Worm (Caenorhabditis elegans): ENCODE measurements around the gene W10G11.19.

DNA sequence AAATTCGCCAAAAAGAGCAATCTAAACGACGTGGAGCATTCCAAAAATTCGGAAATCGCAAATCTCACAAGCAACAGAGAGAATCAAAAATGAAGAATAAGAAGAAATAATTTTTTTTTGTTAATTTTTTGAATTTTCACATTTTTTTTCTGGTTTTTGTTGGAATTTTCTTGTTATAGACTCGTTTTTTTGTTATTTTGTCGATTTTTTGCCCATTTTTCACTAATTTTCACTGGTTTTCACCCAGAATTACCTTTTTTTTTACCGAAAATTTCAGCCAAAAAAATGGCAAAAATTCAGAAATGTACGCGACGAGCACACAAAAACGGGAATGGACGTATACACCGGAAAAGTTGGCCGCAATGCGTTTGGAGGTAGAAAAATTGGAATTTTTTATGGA lies 45.7 kb upstream of the W10G11.19 start, which contains the start of gene cyh-1:
- no peak for TF ChIP-seq ztf-18 (tag; optimal IDR thresholded peaks at IDR 0.05)
- no peak for TF ChIP-seq unc-130 (GFP tag; optimal IDR thresholded peaks at IDR 0.05)
- no peak for TF ChIP-seq akir-1 (GFP tag; optimal IDR thresholded peaks at IDR 0.05)
- no peak for TF ChIP-seq attf-3 (GFP tag; conservative IDR thresholded peaks at IDR 0.05)
- TF ChIP-seq bed-2 (GFP tag; IDR thresholded peaks at IDR 0.05), result no peak
- TF ChIP-seq sea-2 (GFP tag; IDR thresholded peaks at IDR 0.05), result no peak
- TF ChIP-seq F49E8.2 (tag; optimal IDR thresholded peaks at IDR 0.05; ENCODE audit: insufficient read depth), result no peak
- no peak for TF ChIP-seq snpc-4 (GFP tag; optimal IDR thresholded peaks at IDR 0.05)
- no peak for TF ChIP-seq snpc-4 (tag; optimal IDR thresholded peaks at IDR 0.05)
- TF ChIP-seq cebp-1 (GFP tag; IDR thresholded peaks at IDR 0.05), result no peak
- TF ChIP-seq cebp-1 (tag; optimal IDR thresholded peaks at IDR 0.05), result no peak
- TF ChIP-seq ama-1 (optimal IDR thresholded peaks at IDR 0.05), result no peak
- TF ChIP-seq ama-1 (GFP tag; optimal IDR thresholded peaks at IDR 0.05), result no peak
- no peak for TF ChIP-seq fkh-3 (tag; optimal IDR thresholded peaks at IDR 0.05)
- no peak for TF ChIP-seq sdz-38 (tag; optimal IDR thresholded peaks at IDR 0.05)
- no peak for TF ChIP-seq nfya-1 (tag; optimal IDR thresholded peaks at IDR 0.05; ENCODE audit: borderline replicate concordance, insufficient read depth)

Measured in whole organism, young adult.